Worm (Caenorhabditis elegans): ENCODE measurements around the gene fbxa-81.

Gene fbxa-81

DNA sequence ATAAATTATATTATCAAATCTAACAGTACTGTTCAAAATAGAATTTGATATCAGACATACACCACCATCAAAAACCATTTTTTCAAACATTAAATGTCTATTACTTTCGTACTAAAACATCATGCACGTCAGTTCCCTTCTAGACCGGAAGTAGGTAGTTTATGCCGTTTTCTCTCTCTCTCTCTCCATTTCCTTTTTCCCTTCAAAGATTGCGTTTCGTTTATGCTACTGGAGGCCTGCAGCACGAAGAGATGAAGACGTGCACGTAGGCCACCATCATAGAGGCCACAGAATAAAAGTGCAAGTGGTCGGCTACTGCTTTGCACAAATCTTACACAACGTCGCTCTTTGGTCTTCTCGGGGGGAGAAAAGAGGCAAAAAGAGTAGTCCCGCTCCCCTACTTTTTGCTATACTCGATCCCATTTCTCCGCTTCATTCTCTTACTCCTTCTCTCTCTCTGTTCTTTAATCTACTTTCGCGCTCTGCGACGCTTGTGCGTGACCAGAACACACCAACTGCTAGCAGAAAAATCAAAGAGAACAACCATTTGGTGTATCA, 19.6 kb upstream of the fbxa-81 start (continued):
- no peak for TF ChIP-seq elt-3 (tag; optimal IDR thresholded peaks at IDR 0.05)
- TF ChIP-seq lin-13 (tag; optimal IDR thresholded peaks at IDR 0.05) = no peak
- no peak for TF ChIP-seq mep-1 (tag; optimal IDR thresholded peaks at IDR 0.05)
- TF ChIP-seq nhr-2 (tag; optimal IDR thresholded peaks at IDR 0.05) = no peak
- no peak for TF ChIP-seq snpc-4 (tag; optimal IDR thresholded peaks at IDR 0.05)

DNA sequence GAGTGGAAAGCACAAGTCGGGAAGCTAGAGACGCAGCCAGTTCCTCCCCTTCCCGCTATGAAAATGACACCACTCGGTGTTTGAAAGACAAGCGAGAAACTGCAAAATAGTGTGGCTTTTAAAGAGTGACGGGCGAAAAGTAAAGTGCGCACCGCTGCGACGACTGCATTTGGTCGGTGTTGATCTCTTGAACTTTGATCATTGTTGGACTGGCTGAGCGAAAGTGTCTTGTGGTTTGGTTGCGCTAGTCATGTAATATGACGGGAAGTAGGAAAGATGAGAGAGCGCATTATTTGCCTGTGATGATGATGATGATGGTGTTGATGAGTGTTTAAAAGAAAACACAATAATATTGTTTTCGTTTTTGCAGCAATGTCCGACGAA, 18.4 kb upstream of the fbxa-81 start:
- no peak for TF ChIP-seq nhr-12 (tag; optimal IDR thresholded peaks at IDR 0.05)
- no peak for TF ChIP-seq flh-1 (GFP tag; optimal IDR thresholded peaks at IDR 0.05)
- TF ChIP-seq ceh-39 (tag; optimal IDR thresholded peaks at IDR 0.05) = no peak
- TF ChIP-seq lin-13 (tag; optimal IDR thresholded peaks at IDR 0.05) = no peak
- no peak for TF ChIP-seq nhr-2 (tag; optimal IDR thresholded peaks at IDR 0.05)
- no peak for TF ChIP-seq zip-8 (tag; optimal IDR thresholded peaks at IDR 0.05)
- TF ChIP-seq hlh-1 (tag; optimal IDR thresholded peaks at IDR 0.05) = peak; percentile 62
- peak; percentile 30 for TF ChIP-seq sptf-1 (tag; optimal IDR thresholded peaks at IDR 0.05)
- TF ChIP-seq ham-2 (GFP tag; optimal IDR thresholded peaks at IDR 0.05) = peak; percentile 94
- TF ChIP-seq snpc-4 (tag; optimal IDR thresholded peaks at IDR 0.05) = no peak
- TF ChIP-seq pha-4 (tag; optimal IDR thresholded peaks at IDR 0.05) = peak; percentile 88
- no peak for TF ChIP-seq M03D4.4 (tag; optimal IDR thresholded peaks at IDR 0.05)
- TF ChIP-seq drap-1 (GFP tag; optimal IDR thresholded peaks at IDR 0.05) = peak; percentile 29
- TF ChIP-seq unc-62 (GFP tag; optimal IDR thresholded peaks at IDR 0.05) = peak; percentile 93
- TF ChIP-seq nhr-76 (tag; optimal IDR thresholded peaks at IDR 0.05) = no peak
- TF ChIP-seq ztf-11 (tag; optimal IDR thresholded peaks at IDR 0.05) = no peak
- TF ChIP-seq lsy-2 (tag; optimal IDR thresholded peaks at IDR 0.05) = no peak
- peak; percentile 23 for TF ChIP-seq nhr-28 (tag; optimal IDR thresholded peaks at IDR 0.05)
- TF ChIP-seq ceh-83 (GFP tag; optimal IDR thresholded peaks at IDR 0.05) = no peak
- TF ChIP-seq elt-3 (tag; optimal IDR thresholded peaks at IDR 0.05) = peak; percentile 93
- no peak for TF ChIP-seq unc-39 (tag; optimal IDR thresholded peaks at IDR 0.05)
- TF ChIP-seq blmp-1 (tag; optimal IDR thresholded peaks at IDR 0.05) = peak; percentile 74
- TF ChIP-seq lin-32 (GFP tag; optimal IDR thresholded peaks at IDR 0.05) = no peak
- TF ChIP-seq sem-2 (GFP tag; optimal IDR thresholded peaks at IDR 0.05) = no peak
- TF ChIP-seq nhr-237 (tag; optimal IDR thresholded peaks at IDR 0.05) = peak; percentile 95
- TF ChIP-seq mep-1 (tag; optimal IDR thresholded peaks at IDR 0.05) = peak; percentile 45
- peak; percentile 56 for TF ChIP-seq elt-1 (tag; optimal IDR thresholded peaks at IDR 0.05; ENCODE audit: borderline replicate concordance, insufficient read depth)
- no peak for TF ChIP-seq mab-5 (tag; optimal IDR thresholded peaks at IDR 0.05)
- TF ChIP-seq mls-2 (tag; optimal IDR thresholded peaks at IDR 0.05) = no peak
- TF ChIP-seq unc-120 (tag; optimal IDR thresholded peaks at IDR 0.05; ENCODE audit: poor library complexity, severe bottlenecking) = peak; percentile 85
- no peak for TF ChIP-seq ceh-43 (GFP tag; optimal IDR thresholded peaks at IDR 0.05)
- TF ChIP-seq cnd-1 (tag; optimal IDR thresholded peaks at IDR 0.05) = no peak
- no peak for TF ChIP-seq bed-3 (GFP tag; optimal IDR thresholded peaks at IDR 0.05)
- peak; percentile 54 for TF ChIP-seq ces-1 (GFP tag; optimal IDR thresholded peaks at IDR 0.05)
- TF ChIP-seq tbx-8 (GFP tag; optimal IDR thresholded peaks at IDR 0.05) = no peak

DNA sequence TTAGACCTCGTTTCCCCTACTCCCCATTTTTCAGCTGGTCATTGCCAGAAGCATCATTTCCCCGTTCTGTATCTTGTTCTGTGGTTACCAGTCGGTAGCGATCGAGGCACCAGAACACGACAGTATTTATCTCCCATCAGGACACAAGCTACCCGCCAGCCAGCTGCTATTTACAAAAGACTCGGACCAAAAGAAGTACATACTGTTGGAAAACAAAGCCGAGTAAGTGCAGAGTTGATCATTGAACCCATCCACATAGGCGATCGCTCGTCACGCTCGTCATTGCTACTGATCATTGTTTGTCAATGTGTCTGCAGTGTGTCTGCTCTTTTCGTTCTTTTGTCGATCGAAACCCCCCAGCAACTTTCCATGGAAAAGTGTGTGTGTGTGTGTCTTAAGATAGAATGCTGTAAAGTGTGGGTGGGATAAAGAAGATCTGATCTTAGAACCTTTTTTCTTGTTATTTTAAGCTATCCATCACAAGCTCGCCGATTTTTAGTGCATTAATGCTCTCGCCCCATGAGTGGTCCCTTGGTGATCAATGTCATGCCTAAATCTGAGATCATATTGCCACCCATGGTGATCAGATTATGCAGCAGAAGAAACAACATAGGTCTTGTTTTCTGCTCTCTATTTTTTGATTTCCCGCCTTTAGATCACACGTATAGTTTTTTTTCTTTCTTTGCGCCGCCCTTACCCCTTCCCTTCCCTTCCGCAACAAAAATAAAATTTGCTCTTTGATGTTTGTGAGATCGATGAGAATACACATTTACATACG, 17.8 kb upstream of the fbxa-81 start:
- TF ChIP-seq pha-4 (tag; optimal IDR thresholded peaks at IDR 0.05) (peak; percentile 52), lsy-2 (tag; optimal IDR thresholded peaks at IDR 0.05) (no peak)

- TF ChIP-seq bed-3 (GFP tag; optimal IDR thresholded peaks at IDR 0.05) (no peak), ztf-11 (tag; optimal IDR thresholded peaks at IDR 0.05) (no peak), ceh-43 (GFP tag; optimal IDR thresholded peaks at IDR 0.05) (no peak), ham-2 (GFP tag; optimal IDR thresholded peaks at IDR 0.05) (no peak), lin-32 (GFP tag; optimal IDR thresholded peaks at IDR 0.05) (no peak), zip-8 (tag; optimal IDR thresholded peaks at IDR 0.05) (no peak), drap-1 (GFP tag; optimal IDR thresholded peaks at IDR 0.05) (no peak), hlh-1 (tag; optimal IDR thresholded peaks at IDR 0.05) (no peak), elt-1 (tag; optimal IDR thresholded peaks at IDR 0.05; ENCODE audit: borderline replicate concordance, insufficient read depth) (no peak), mls-2 (tag; optimal IDR thresholded peaks at IDR 0.05) (no peak), sem-2 (GFP tag; optimal IDR thresholded peaks at IDR 0.05) (no peak), tbx-8 (GFP tag; optimal IDR thresholded peaks at IDR 0.05) (no peak), nhr-12 (tag; optimal IDR thresholded peaks at IDR 0.05) (no peak), unc-62 (GFP tag; optimal IDR thresholded peaks at IDR 0.05) (no peak), unc-120 (tag; optimal IDR thresholded peaks at IDR 0.05; ENCODE audit: poor library complexity, severe bottlenecking) (no peak), nhr-76 (tag; optimal IDR thresholded peaks at IDR 0.05) (no peak), nhr-28 (tag; optimal IDR thresholded peaks at IDR 0.05) (no peak), pha-4 (tag; optimal IDR thresholded peaks at IDR 0.05) (no peak), nhr-237 (tag; optimal IDR thresholded peaks at IDR 0.05) (no peak)
Observed at ce11 chrX:14559084-14559483, 17.2 kb upstream of the fbxa-81 start.
